Fruit fly (Drosophila melanogaster) whole organism, embryonic: ENCODE data around the gene CG17803.

Experiments used
- Bteb2 ChIP-seq: fragments of 200-800 bp; sonication (Bioruptor generic); optimal IDR thresholded peaks from 2 replicates; lab custom pipeline; 2016; ENCODE audit warnings: missing biosample characterization, missing genetic modification characterization
- C15 ChIP-seq: fragments of 200-800 bp; sonication (Bioruptor generic); IDR thresholded peaks from 3 replicates; pipeline ENCODE4 v1.3.6; 2022; ENCODE audit warnings: missing biosample characterization, missing genetic modification characterization
- CG12071 ChIP-seq: fragments of 200-800 bp; sonication (Bioruptor generic); optimal IDR thresholded peaks from 3 replicates; lab custom pipeline; 2018; ENCODE audit warnings: missing biosample characterization, mild to moderate bottlenecking, missing genetic modification characterization
- CG12219 ChIP-seq: fragments of 200-800 bp; sonication (Bioruptor generic); optimal IDR thresholded peaks from 3 replicates; lab custom pipeline; 2018; ENCODE audit warnings: missing biosample characterization, mild to moderate bottlenecking, missing genetic modification characterization
- CG14710 ChIP-seq: fragments of 200-800 bp; sonication (Bioruptor generic); optimal IDR thresholded peaks from 3 replicates; lab custom pipeline; 2019; ENCODE audit warnings: missing biosample characterization, mild to moderate bottlenecking, missing genetic modification characterization, moderate library complexity
- CG18011 ChIP-seq: fragments of 200-800 bp; sonication (Bioruptor generic); optimal IDR thresholded peaks from 2 replicates; lab custom pipeline; 2017; ENCODE audit warnings: missing biosample characterization, missing genetic modification characterization, mild to moderate bottlenecking, moderate library complexity, missing genotype
- CG3281 ChIP-seq: fragments of 200-800 bp; sonication (Bioruptor generic); optimal IDR thresholded peaks from 3 replicates; lab custom pipeline; 2017; ENCODE audit warnings: missing biosample characterization, mild to moderate bottlenecking, missing genetic modification characterization
- CG34376 ChIP-seq: fragments of 200-800 bp; sonication (Bioruptor generic); optimal IDR thresholded peaks from 2 replicates; lab custom pipeline; 2018; ENCODE audit warnings: missing biosample characterization, mild to moderate bottlenecking, missing genetic modification characterization
- CG42726 ChIP-seq: fragments of 200-800 bp; sonication (Bioruptor generic); IDR thresholded peaks from 2 replicates; pipeline ENCODE4 v1.3.6; 2022; ENCODE audit warnings: missing biosample characterization, missing genetic modification characterization; ENCODE audit not compliant: partially characterized antibody
- CG4360 ChIP-seq: fragments of 200-800 bp; sonication (Bioruptor generic); IDR thresholded peaks from 2 replicates; pipeline ENCODE4 v1.3.6; 2022; ENCODE audit warnings: missing biosample characterization, missing genetic modification characterization
- CG5180 ChIP-seq: fragments of 200-800 bp; sonication (Bioruptor generic); optimal IDR thresholded peaks from 3 replicates; lab custom pipeline; 2017; ENCODE audit warnings: missing biosample characterization, missing genetic modification characterization, mild to moderate bottlenecking, moderate library complexity, missing genetic modification reagents
- CG6765 ChIP-seq: fragments of 200-800 bp; sonication (Bioruptor generic); optimal IDR thresholded peaks from 3 replicates; lab custom pipeline; 2017; ENCODE audit warnings: missing biosample characterization, mild to moderate bottlenecking, missing genetic modification characterization
- CG6791 ChIP-seq: fragments of 200-800 bp; sonication (Bioruptor generic); IDR thresholded peaks from 3 replicates; pipeline ENCODE4 v1.3.6; 2022; ENCODE audit warnings: missing biosample characterization, missing genetic modification characterization; ENCODE audit not compliant: partially characterized antibody
- CG7745 ChIP-seq: fragments of 200-800 bp; sonication (Bioruptor generic); optimal IDR thresholded peaks from 2 replicates; lab custom pipeline; 2018; ENCODE audit warnings: missing biosample characterization, mild to moderate bottlenecking, missing genetic modification characterization, moderate library complexity
- CG7786 ChIP-seq: fragments of 200-800 bp; sonication (Bioruptor generic); optimal IDR thresholded peaks from 2 replicates; lab custom pipeline; 2016; ENCODE audit warnings: missing biosample characterization, missing genetic modification characterization
- CG8089 ChIP-seq: fragments of 200-800 bp; sonication (Bioruptor generic); optimal IDR thresholded peaks from 3 replicates; lab custom pipeline; 2016; ENCODE audit warnings: missing biosample characterization, missing genetic modification characterization
- CG8924 ChIP-seq: fragments of 200-800 bp; optimal IDR thresholded peaks from 3 replicates; lab custom pipeline; 2019; ENCODE audit warnings: missing biosample characterization, mild to moderate bottlenecking, missing genetic modification characterization, moderate library complexity
- CrebB ChIP-seq: fragments of 200-800 bp; sonication (Bioruptor generic); optimal IDR thresholded peaks from 3 replicates; lab custom pipeline; 2018; ENCODE audit warnings: missing biosample characterization, mild to moderate bottlenecking, missing genetic modification characterization
- Doc2 ChIP-seq: fragments of 200-800 bp; sonication (Bioruptor generic); IDR thresholded peaks from 2 replicates; pipeline ENCODE4 v1.3.6; 2022; ENCODE audit warnings: missing biosample characterization, missing genetic modification characterization
- Dp ChIP-seq: fragments of 200-800 bp; sonication (Bioruptor generic); optimal IDR thresholded peaks from 2 replicates; lab custom pipeline; 2018; ENCODE audit warnings: missing biosample characterization, mild to moderate bottlenecking, missing genetic modification characterization, moderate library complexity
- Fer2 ChIP-seq: fragments of 200-800 bp; sonication (Bioruptor generic); optimal IDR thresholded peaks from 2 replicates; lab custom pipeline; 2018; ENCODE audit warnings: missing biosample characterization, mild to moderate bottlenecking, missing genetic modification characterization, moderate library complexity
- HLHmδ ChIP-seq: fragments of 200-800 bp; sonication (Bioruptor generic); optimal IDR thresholded peaks from 2 replicates; lab custom pipeline; 2018; ENCODE audit warnings: missing biosample characterization, mild to moderate bottlenecking, missing genetic modification characterization, moderate library complexity
- Hmx ChIP-seq: fragments of 200-800 bp; sonication (Bioruptor generic); optimal IDR thresholded peaks from 2 replicates; lab custom pipeline; 2016; ENCODE audit warnings: missing biosample characterization, missing genetic modification characterization
- Hr3 ChIP-seq: fragments of 200-800 bp; sonication (Bioruptor generic); optimal IDR thresholded peaks from 3 replicates; lab custom pipeline; 2016; ENCODE audit warnings: missing biosample characterization, missing genetic modification characterization
- MTF-1 ChIP-seq: fragments of 200-800 bp; sonication (Bioruptor generic); optimal IDR thresholded peaks from 2 replicates; lab custom pipeline; 2018; ENCODE audit warnings: missing biosample characterization, mild to moderate bottlenecking, missing genetic modification characterization, borderline replicate concordance
- Ptx1 ChIP-seq: fragments of 200-800 bp; sonication (Bioruptor generic); IDR thresholded peaks from 2 replicates; pipeline ENCODE4 v1.3.6; 2022; ENCODE audit warnings: missing biosample characterization, missing genetic modification characterization
- Sox100B ChIP-seq: fragments of 200-800 bp; sonication (Bioruptor generic); optimal IDR thresholded peaks from 3 replicates; lab custom pipeline; 2018; ENCODE audit warnings: missing biosample characterization, mild to moderate bottlenecking, missing genetic modification characterization
- Sry-δ ChIP-seq: fragments of 200-800 bp; sonication (Bioruptor generic); optimal IDR thresholded peaks from 2 replicates; lab custom pipeline; 2016; ENCODE audit warnings: missing biosample characterization, missing genetic modification characterization
- Tbp ChIP-seq: fragments of >200 bp; optimal IDR thresholded peaks from 2 replicates; lab custom pipeline; 2018; ENCODE audit warnings: missing biosample characterization, missing genetic modification characterization
- Vsx1 ChIP-seq: fragments of 200-800 bp; sonication (Bioruptor generic); optimal IDR thresholded peaks from 2 replicates; lab custom pipeline; 2017; ENCODE audit warnings: missing biosample characterization, mild to moderate bottlenecking, missing genetic modification characterization, missing genetic modification reagents
- bcd ChIP-seq: fragments of 200-800 bp; sonication (Bioruptor generic); optimal IDR thresholded peaks from 2 replicates; lab custom pipeline; 2017; ENCODE audit warnings: missing biosample characterization, mild to moderate bottlenecking, missing genetic modification characterization
- cato ChIP-seq: fragments of 200-800 bp; sonication (Bioruptor generic); optimal IDR thresholded peaks from 2 replicates; lab custom pipeline; 2016; ENCODE audit warnings: missing biosample characterization, missing genetic modification characterization, borderline replicate concordance
- cg ChIP-seq: fragments of 200-800 bp; sonication (Bioruptor generic); optimal IDR thresholded peaks from 3 replicates; lab custom pipeline; 2019; ENCODE audit warnings: missing biosample characterization, mild to moderate bottlenecking, missing genetic modification characterization, moderate library complexity
- chm ChIP-seq: fragments of 200-800 bp; sonication (Bioruptor generic); IDR thresholded peaks from 2 replicates; pipeline ENCODE4 v1.3.6; 2022; ENCODE audit warnings: missing biosample characterization, missing genetic modification characterization
- dan ChIP-seq: fragments of 200-800 bp; sonication (Bioruptor generic); IDR thresholded peaks from 2 replicates; pipeline ENCODE4 v1.3.6; 2022; ENCODE audit warnings: missing biosample characterization, missing genetic modification characterization
- en ChIP-seq: fragments of 200-800 bp; sonication (Bioruptor generic); optimal IDR thresholded peaks from 2 replicates; lab custom pipeline; 2016; ENCODE audit warnings: missing biosample characterization, missing genetic modification characterization
- eyg ChIP-seq: fragments of 200-800 bp; sonication (Bioruptor generic); optimal IDR thresholded peaks from 3 replicates; lab custom pipeline; 2016; ENCODE audit warnings: missing biosample characterization, missing genetic modification characterization
- insv ChIP-seq, 2 experiments: fragments of 200-800 bp; sonication (Bioruptor generic); optimal IDR thresholded peaks; 3 replicates each; lab custom pipeline; 2016 to 2018; ENCODE audit warnings: missing biosample characterization in 2 of 2, missing genetic modification characterization in 2 of 2
- nau ChIP-seq: fragments of 200-800 bp; sonication (Bioruptor generic); optimal IDR thresholded peaks from 3 replicates; lab custom pipeline; 2017; ENCODE audit warnings: missing biosample characterization, mild to moderate bottlenecking, missing genetic modification characterization, missing genetic modification reagents
- oc ChIP-seq: fragments of 200-800 bp; sonication (Bioruptor generic); optimal IDR thresholded peaks from 2 replicates; lab custom pipeline; 2018; ENCODE audit warnings: missing biosample characterization, mild to moderate bottlenecking, missing genetic modification characterization, moderate library complexity
- pfk ChIP-seq: fragments of 200-800 bp; sonication (Bioruptor generic); optimal IDR thresholded peaks from 2 replicates; lab custom pipeline; 2018; ENCODE audit warnings: missing biosample characterization, mild to moderate bottlenecking, missing genetic modification characterization, moderate library complexity
- pho ChIP-seq: fragments of 200-800 bp; sonication (Bioruptor generic); optimal IDR thresholded peaks from 2 replicates; lab custom pipeline; 2016; ENCODE audit warnings: missing biosample characterization, missing genetic modification characterization
- pzg ChIP-seq: fragments of 200-800 bp; sonication (Bioruptor generic); optimal IDR thresholded peaks from 3 replicates; lab custom pipeline; 2018; ENCODE audit warnings: missing biosample characterization, mild to moderate bottlenecking, missing genetic modification characterization, moderate library complexity
- ranshi ChIP-seq: fragments of 200-800 bp; sonication (Bioruptor generic); IDR thresholded peaks from 2 replicates; pipeline ENCODE4 v1.3.6; 2022; ENCODE audit warnings: missing biosample characterization, missing genetic modification characterization
- sd ChIP-seq: fragments of 200-800 bp; sonication (Bioruptor generic); optimal IDR thresholded peaks from 3 replicates; lab custom pipeline; 2018; ENCODE audit warnings: missing biosample characterization, mild to moderate bottlenecking, missing genetic modification characterization, moderate library complexity
- sob ChIP-seq: fragments of 200-800 bp; sonication (Bioruptor generic); IDR thresholded peaks from 2 replicates; pipeline ENCODE4 v1.3.6; 2022; ENCODE audit warnings: missing biosample characterization, missing genetic modification characterization
- tx ChIP-seq: fragments of 200-800 bp; sonication (Bioruptor generic); optimal IDR thresholded peaks from 2 replicates; lab custom pipeline; 2016; ENCODE audit warnings: missing biosample characterization, missing genetic modification characterization
- zf30C ChIP-seq: fragments of 200-800 bp; sonication (Bioruptor generic); optimal IDR thresholded peaks from 3 replicates; lab custom pipeline; 2018; ENCODE audit warnings: missing biosample characterization, mild to moderate bottlenecking, missing genetic modification characterization

Gene CG17803

DNA sequence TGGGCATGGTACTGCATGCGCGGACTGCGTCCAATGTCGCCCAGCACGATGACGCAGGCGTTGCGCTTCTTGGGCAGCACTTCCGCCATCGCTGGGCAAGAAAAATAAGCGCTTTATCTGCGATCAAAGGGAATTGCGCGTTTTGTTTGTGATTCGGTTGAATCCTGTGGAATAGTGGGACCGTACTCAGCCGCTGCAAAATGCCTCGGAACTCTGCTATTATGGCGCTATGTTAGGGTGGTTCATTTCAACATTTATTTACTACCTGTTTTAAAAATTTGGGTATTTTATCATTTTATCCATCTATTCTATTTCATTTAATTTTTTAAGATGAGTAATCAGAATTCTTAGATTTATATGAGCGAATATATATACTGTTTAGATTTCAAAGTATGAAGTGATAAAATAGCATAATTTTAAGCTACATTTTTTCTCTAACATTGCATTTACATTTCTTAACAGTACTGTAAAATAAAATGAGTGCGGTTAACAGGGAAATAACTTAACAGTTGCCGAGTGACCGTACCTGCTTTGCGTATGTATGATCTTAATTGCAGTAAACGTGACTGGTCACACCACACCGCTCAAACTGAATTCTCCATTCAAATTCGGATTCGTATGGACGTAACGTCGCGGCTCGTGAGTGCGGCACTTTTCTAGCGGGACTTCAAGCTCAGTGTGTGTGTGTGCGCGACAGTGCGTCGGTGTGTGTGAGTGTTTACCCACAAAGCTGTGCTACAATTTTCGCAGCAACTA lies 9.8 kb upstream of the CG17803 start, which contains the start of the genes Alg1 and tinc (continued):
- TF ChIP-seq dan (GFP tag; lab: Robert Waterston, UW) (no peak), CG14710 (tag; lab: Kevin White, UChicago) (peak; percentile 85), en (GFP tag; lab: Kevin White, UChicago) (no peak), Sox100B (peak; percentile 59), Doc2 (GFP tag; lab: Robert Waterston, UW) (no peak), CG8089 (no peak), zf30C (GFP tag; lab: Kevin White, UChicago) (no peak), ranshi (GFP tag; lab: Robert Waterston, UW) (0 out of 2 replicates have a peak, but pooled peaks have one; percentile 26), pho (GFP tag; lab: Kevin White, UChicago) (peak; percentile 66), CG6765 (GFP tag; lab: Kevin White, UChicago) (peak; percentile 64), cato (peak; percentile 5), oc (tag; lab: Kevin White, UChicago) (peak; percentile 43), C15 (no peak), CG7745 (no peak), CG12071 (no peak), MTF-1 (GFP tag; lab: Kevin White, UChicago) (no peak), bcd (GFP tag; lab: Kevin White, UChicago) (peak; percentile 45), Tbp (GFP tag; lab: Kevin White, UChicago) (no peak), Vsx1 (GFP tag; lab: Kevin White, UChicago) (no peak), Ptx1 (GFP tag; lab: Robert Waterston, UW) (peak; percentile 58; the same call in 1 of the 2 replicates), Bteb2 (GFP tag; lab: Kevin White, UChicago) (peak; percentile 26), CG4360 (GFP tag; lab: Robert Waterston, UW) (0 out of 2 replicates have a peak, but pooled peaks have one; percentile 23), CrebB (tag; lab: Kevin White, UChicago) (no peak), CG7786 (GFP tag; lab: Kevin White, UChicago) (peak; percentile 23), CG42726 (GFP tag; lab: Robert Waterston, UW) (peak; percentile 72), CG3281 (GFP tag; lab: Kevin White, UChicago) (peak; percentile 64), cg (GFP tag; lab: Kevin White, UChicago) (peak; percentile 87), CG6791 (GFP tag; lab: Robert Waterston, UW) (0 out of 3 replicates have a peak, but pooled peaks have one; percentile 8), CG8924 (peak; percentile 74), Hmx (GFP tag; lab: Kevin White, UChicago) (no peak), CG18011 (GFP tag; lab: Kevin White, UChicago) (peak; percentile 49), insv (GFP tag; optimal IDR thresholded peaks at IDR 0.05; lab: Kevin White, UChicago) (peak in 1 of 2 experiments; percentile 55), chm (GFP tag; lab: Robert Waterston, UW) (peak; percentile 72), Sry-δ (peak; percentile 23), HLHmδ (GFP tag; lab: Kevin White, UChicago) (peak; percentile 84), CG34376 (GFP tag; lab: Kevin White, UChicago) (peak; percentile 22), Fer2 (tag; lab: Kevin White, UChicago) (peak; percentile 65), Hr3 (GFP tag; lab: Kevin White, UChicago) (peak; percentile 64), pfk (GFP tag; lab: Kevin White, UChicago) (no peak), CG12219 (no peak), eyg (GFP tag; lab: Kevin White, UChicago) (no peak), sd (tag; lab: Kevin White, UChicago) (peak; percentile 24), sob (peak; percentile 45; the same call in 1 of the 2 replicates), nau (no peak), pzg (GFP tag; lab: Kevin White, UChicago) (peak; percentile 90), Dp (GFP tag; lab: Kevin White, UChicago) (peak; percentile 74), tx (GFP tag; lab: Kevin White, UChicago) (peak; percentile 6), CG5180 (peak; percentile 4)
